Fruit fly (Drosophila melanogaster) whole organism, embryonic: ENCODE measurements around the gene Megf8.
A peak's percentile ranks its signal among the peaks of the same experiment; 100 is the strongest.

ENCODE experiments used
- Bdp1 ChIP-seq: fragments of 200-800 bp; sonication (Bioruptor generic); optimal IDR thresholded peaks from 3 replicates; lab custom pipeline; 2016; ENCODE audit warnings: missing biosample characterization, missing genetic modification characterization
- BtbVII ChIP-seq: fragments of 200-800 bp; sonication (Bioruptor generic); optimal IDR thresholded peaks from 3 replicates; lab custom pipeline; 2017; ENCODE audit warnings: missing biosample characterization, mild to moderate bottlenecking, missing genetic modification characterization
- CG10267 ChIP-seq: fragments of 200-800 bp; sonication (Bioruptor generic); optimal IDR thresholded peaks from 2 replicates; lab custom pipeline; 2018; ENCODE audit warnings: missing biosample characterization, mild to moderate bottlenecking, missing genetic modification characterization, moderate library complexity
- CG10366 ChIP-seq: fragments of 200-800 bp; sonication (Bioruptor generic); IDR thresholded peaks from 2 replicates; pipeline ENCODE4 v1.3.6; 2022; ENCODE audit warnings: missing biosample characterization, missing genetic modification characterization
- CG10565 ChIP-seq: fragments of 200-800 bp; sonication (Bioruptor generic); optimal IDR thresholded peaks from 3 replicates; lab custom pipeline; 2016; ENCODE audit warnings: missing biosample characterization, mild to moderate bottlenecking, missing genetic modification characterization
- CG10654 ChIP-seq: fragments of 200-800 bp; sonication (Bioruptor generic); optimal IDR thresholded peaks from 2 replicates; lab custom pipeline; 2016; ENCODE audit warnings: missing biosample characterization, missing genetic modification characterization
- CG10979 ChIP-seq: fragments of 200-800 bp; sonication (Bioruptor generic); optimal IDR thresholded peaks from 2 replicates; lab custom pipeline; 2018; ENCODE audit warnings: missing biosample characterization, mild to moderate bottlenecking, missing genetic modification characterization, moderate library complexity
- CG12155 ChIP-seq: fragments of 200-800 bp; sonication (Bioruptor generic); optimal IDR thresholded peaks from 3 replicates; lab custom pipeline; 2016; ENCODE audit warnings: missing biosample characterization, missing genetic modification characterization
- CG12299 ChIP-seq: fragments of 200-800 bp; sonication (Bioruptor generic); optimal IDR thresholded peaks from 2 replicates; lab custom pipeline; 2018; ENCODE audit warnings: missing biosample characterization, mild to moderate bottlenecking, missing genetic modification characterization
- CG1233 ChIP-seq: fragments of 200-800 bp; sonication (Bioruptor generic); optimal IDR thresholded peaks from 4 replicates; lab custom pipeline; 2018; ENCODE audit warnings: missing biosample characterization, mild to moderate bottlenecking, missing genetic modification characterization
- CG15479 ChIP-seq: fragments of 200-800 bp; sonication (Bioruptor generic); optimal IDR thresholded peaks from 3 replicates; lab custom pipeline; 2019; ENCODE audit warnings: missing biosample characterization, mild to moderate bottlenecking, missing genetic modification characterization, moderate library complexity
- CG1603 ChIP-seq: fragments of 200-800 bp; sonication (Bioruptor generic); optimal IDR thresholded peaks from 2 replicates; lab custom pipeline; 2019; ENCODE audit warnings: missing biosample characterization, mild to moderate bottlenecking, missing genetic modification characterization, moderate library complexity
- CG18476 ChIP-seq: fragments of 200-800 bp; sonication (Bioruptor generic); optimal IDR thresholded peaks from 2 replicates; lab custom pipeline; 2016; ENCODE audit warnings: missing biosample characterization, mild to moderate bottlenecking, missing genetic modification characterization
- CG2199 ChIP-seq: fragments of 200-800 bp; sonication (Bioruptor generic); IDR thresholded peaks from 3 replicates; pipeline ENCODE4 v1.3.6; 2022; ENCODE audit warnings: missing biosample characterization, missing genetic modification characterization
- CG31365 ChIP-seq: fragments of 200-800 bp; sonication (Bioruptor generic); optimal IDR thresholded peaks from 2 replicates; lab custom pipeline; 2018; ENCODE audit warnings: missing biosample characterization, mild to moderate bottlenecking, missing genetic modification characterization
- CG5953 ChIP-seq: fragments of 200-800 bp; sonication (Bioruptor generic); IDR thresholded peaks from 2 replicates; pipeline ENCODE4 v1.3.6; 2022; ENCODE audit warnings: missing biosample characterization, missing genetic modification characterization
- CG6654 ChIP-seq: fragments of 200-800 bp; sonication (Bioruptor generic); optimal IDR thresholded peaks from 2 replicates; lab custom pipeline; 2017; ENCODE audit warnings: missing biosample characterization, mild to moderate bottlenecking, missing genetic modification characterization
- CG8281 ChIP-seq: fragments of 200-800 bp; sonication (Bioruptor generic); optimal IDR thresholded peaks from 2 replicates; lab custom pipeline; 2018; ENCODE audit warnings: missing biosample characterization, mild to moderate bottlenecking, missing genetic modification characterization, moderate library complexity
- CG8765 ChIP-seq: fragments of 200-800 bp; sonication (Bioruptor generic); IDR thresholded peaks from 2 replicates; pipeline ENCODE4 v1.3.6; 2022; ENCODE audit warnings: missing biosample characterization, missing genetic modification characterization
- CkIIα-i1 ChIP-seq: fragments of 200-800 bp; sonication (Bioruptor generic); IDR thresholded peaks from 2 replicates; pipeline ENCODE4 v1.3.6; 2022; ENCODE audit warnings: missing biosample characterization, missing genetic modification characterization
- D19A ChIP-seq: fragments of 200-800 bp; optimal IDR thresholded peaks from 3 replicates; lab custom pipeline; 2019; ENCODE audit warnings: missing biosample characterization, mild to moderate bottlenecking, missing genetic modification characterization, moderate library complexity
- E2f2 ChIP-seq: fragments of 200-800 bp; sonication (Bioruptor generic); IDR thresholded peaks from 2 replicates; pipeline ENCODE4 v1.3.6; 2022; ENCODE audit warnings: missing biosample characterization, missing genetic modification characterization
- HHEX ChIP-seq: fragments of 200-800 bp; sonication (Bioruptor generic); optimal IDR thresholded peaks from 3 replicates; lab custom pipeline; 2017; ENCODE audit warnings: missing biosample characterization, mild to moderate bottlenecking, missing genetic modification characterization, missing genetic modification reagents
- HLH54F ChIP-seq: fragments of 200-800 bp; sonication (Bioruptor generic); optimal IDR thresholded peaks from 3 replicates; lab custom pipeline; 2016; ENCODE audit warnings: missing biosample characterization, missing genetic modification characterization
- HLHmδ ChIP-seq: fragments of 200-800 bp; sonication (Bioruptor generic); optimal IDR thresholded peaks from 2 replicates; lab custom pipeline; 2018; ENCODE audit warnings: missing biosample characterization, mild to moderate bottlenecking, missing genetic modification characterization, moderate library complexity
- Hey ChIP-seq: fragments of 200-800 bp; sonication (Bioruptor generic); optimal IDR thresholded peaks from 3 replicates; lab custom pipeline; 2018; ENCODE audit warnings: missing biosample characterization, mild to moderate bottlenecking, missing genetic modification characterization
- Med ChIP-seq: fragments of 200-800 bp; sonication (Bioruptor generic); peaks from one replicate; lab custom pipeline; 2016; ENCODE audit warnings: missing biosample characterization, missing genetic modification characterization, mild to moderate bottlenecking, inconsistent platforms, moderate library complexity
- Nf-YB ChIP-seq: fragments of 200-800 bp; sonication (Bioruptor generic); optimal IDR thresholded peaks from 3 replicates; lab custom pipeline; 2019; ENCODE audit warnings: missing biosample characterization, mild to moderate bottlenecking, missing genetic modification characterization, moderate library complexity
- Oli ChIP-seq: fragments of 200-800 bp; sonication (Bioruptor generic); optimal IDR thresholded peaks from 2 replicates; lab custom pipeline; 2018; ENCODE audit warnings: missing biosample characterization, mild to moderate bottlenecking, missing genetic modification characterization, moderate library complexity
- PHDP ChIP-seq: fragments of 200-800 bp; sonication (Bioruptor generic); optimal IDR thresholded peaks from 3 replicates; lab custom pipeline; 2018; ENCODE audit warnings: missing biosample characterization, mild to moderate bottlenecking, missing genetic modification characterization, moderate library complexity
- Usf ChIP-seq: fragments of 200-800 bp; sonication (Bioruptor generic); optimal IDR thresholded peaks from 2 replicates; lab custom pipeline; 2017; ENCODE audit warnings: missing genotype, missing biosample characterization, missing genetic modification characterization
- ara ChIP-seq: fragments of 200-800 bp; sonication (Bioruptor generic); IDR thresholded peaks from 2 replicates; pipeline ENCODE4 v1.3.6; 2022; ENCODE audit warnings: missing biosample characterization, missing genetic modification characterization
- az2 ChIP-seq: fragments of 200-800 bp; sonication (Bioruptor generic); optimal IDR thresholded peaks from 3 replicates; lab custom pipeline; 2016; ENCODE audit warnings: missing biosample characterization, missing genetic modification characterization
- br ChIP-seq: fragments of >200 bp; optimal IDR thresholded peaks from 2 replicates; lab custom pipeline; 2017
- chinmo ChIP-seq: fragments of 200-800 bp; sonication (Bioruptor generic); IDR thresholded peaks from 4 replicates; pipeline ENCODE4 v1.3.6; 2022; ENCODE audit warnings: missing biosample characterization, missing genetic modification characterization; ENCODE audit not compliant: partially characterized antibody
- dan ChIP-seq: fragments of 200-800 bp; sonication (Bioruptor generic); IDR thresholded peaks from 2 replicates; pipeline ENCODE4 v1.3.6; 2022; ENCODE audit warnings: missing biosample characterization, missing genetic modification characterization
- dmrt99B ChIP-seq: fragments of 200-800 bp; sonication (Bioruptor generic); optimal IDR thresholded peaks from 2 replicates; lab custom pipeline; 2018; ENCODE audit warnings: missing biosample characterization, mild to moderate bottlenecking, missing genetic modification characterization, moderate library complexity
- gfzf ChIP-seq: fragments of 200-800 bp; sonication (Bioruptor generic); optimal IDR thresholded peaks from 2 replicates; lab custom pipeline; 2016; ENCODE audit warnings: missing biosample characterization, mild to moderate bottlenecking, missing genetic modification characterization, moderate library complexity
- gt ChIP-seq: fragments of 200-800 bp; sonication (Bioruptor generic); IDR thresholded peaks from 2 replicates; pipeline ENCODE4 v1.3.6; 2022; ENCODE audit warnings: missing biosample characterization, missing genetic modification characterization
- hbn ChIP-seq: fragments of 200-800 bp; sonication (Bioruptor generic); IDR thresholded peaks from 2 replicates; pipeline ENCODE4 v1.3.6; 2022; ENCODE audit warnings: missing biosample characterization, missing genetic modification characterization; ENCODE audit not compliant: partially characterized antibody
- her ChIP-seq: fragments of 200-800 bp; sonication (Bioruptor generic); optimal IDR thresholded peaks from 2 replicates; lab custom pipeline; 2016; ENCODE audit warnings: missing biosample characterization, missing genetic modification characterization
- kah ChIP-seq: fragments of 200-800 bp; sonication (Bioruptor generic); optimal IDR thresholded peaks from 2 replicates; lab custom pipeline; 2018; ENCODE audit warnings: missing biosample characterization, mild to moderate bottlenecking, missing genetic modification characterization
- kni ChIP-seq: fragments of 200-800 bp; sonication (Bioruptor generic); optimal IDR thresholded peaks from 3 replicates; lab custom pipeline; 2017; ENCODE audit warnings: mild to moderate bottlenecking, missing biosample characterization, missing genetic modification reagents, missing genetic modification characterization
- odd ChIP-seq: fragments of 200-800 bp; sonication (Bioruptor generic); optimal IDR thresholded peaks from 2 replicates; lab custom pipeline; 2017; ENCODE audit warnings: missing biosample characterization, mild to moderate bottlenecking, missing genetic modification characterization
- prd ChIP-seq, 3 experiments: fragments of >200 bp in 2 of 3; fragments of 200-800 bp in 1 of 3; sonication (Bioruptor generic) in 1 of 3; optimal IDR thresholded peaks in 2 of 3; IDR thresholded peaks in 1 of 3; 2 replicates in 2 of 3; 3 replicates in 1 of 3; pipeline versions ENCODE4 v1.3.6 to Lab custom; 2017 to 2022; ENCODE audit warnings: missing biosample characterization in 1 of 3, missing genetic modification characterization in 1 of 3
- sim ChIP-seq: fragments of 200-800 bp; sonication (Bioruptor generic); IDR thresholded peaks from 2 replicates; pipeline ENCODE4 v1.3.6; 2022; ENCODE audit warnings: missing biosample characterization, missing genetic modification characterization
- ssp ChIP-seq: fragments of 200-800 bp; sonication (Bioruptor generic); IDR thresholded peaks from 2 replicates; pipeline ENCODE4 v1.3.6; 2022; ENCODE audit warnings: missing biosample characterization, missing genetic modification characterization
- tio ChIP-seq: fragments of 200-800 bp; sonication (Bioruptor generic); optimal IDR thresholded peaks from 2 replicates; lab custom pipeline; 2017; ENCODE audit warnings: missing biosample characterization, missing genetic modification characterization, inconsistent platforms
- ttk ChIP-seq: fragments of 200-800 bp; sonication (Bioruptor generic); IDR thresholded peaks from 2 replicates; pipeline ENCODE4 v2.1.2; 2022; ENCODE audit warnings: missing biosample characterization, missing genetic modification characterization
- vfl ChIP-seq: fragments of 200-800 bp; sonication (Bioruptor generic); optimal IDR thresholded peaks from 2 replicates; lab custom pipeline; 2016; ENCODE audit warnings: missing biosample characterization, missing genetic modification characterization
- zfh2 ChIP-seq: fragments of 200-800 bp; sonication (Bioruptor generic); optimal IDR thresholded peaks from 2 replicates; lab custom pipeline; 2016; ENCODE audit warnings: missing biosample characterization, missing genetic modification characterization

Gene Megf8

DNA sequence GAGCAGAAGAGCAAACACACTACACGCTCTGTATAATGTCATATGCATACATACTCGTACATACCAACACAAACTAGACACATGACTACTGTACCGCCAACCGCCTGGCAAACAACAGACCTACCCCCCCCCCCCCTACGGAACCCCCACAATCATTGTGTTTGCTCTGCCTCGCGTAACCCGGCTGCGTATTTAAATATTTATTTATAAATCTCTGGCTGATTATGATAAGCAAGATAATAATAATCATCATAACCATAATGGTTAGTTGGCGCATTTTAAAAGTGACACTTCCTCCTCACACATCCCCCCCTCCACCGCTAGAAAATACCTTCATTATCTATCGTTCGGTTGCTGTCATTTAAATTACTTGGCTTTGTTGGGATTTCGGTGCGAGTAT, 54.2 kb downstream of the Megf8 start (continued):
- peak; percentile 79 for TF ChIP-seq HHEX
- TF ChIP-seq HLHmδ (GFP tag; lab: Kevin White, UChicago): no peak
- peak; percentile 64 for TF ChIP-seq odd
- peak; percentile 91 for TF ChIP-seq Med
- peak; percentile 82 for TF ChIP-seq BtbVII
- no peak for TF ChIP-seq sim (GFP tag; lab: Robert Waterston, UW)
- no peak for TF ChIP-seq CG10267
- TF ChIP-seq gfzf (GFP tag; lab: Kevin White, UChicago): no peak
- no peak for TF ChIP-seq CG10654 (GFP tag; lab: Kevin White, UChicago)
- TF ChIP-seq prd (optimal IDR thresholded peaks at IDR 0.05; lab: Kevin White, UChicago): peak in 1 of 2 experiments; percentile 21
- no peak for TF ChIP-seq prd (GFP tag; IDR thresholded peaks at IDR 0.05; lab: Robert Waterston, UW)
- TF ChIP-seq ttk (GFP tag; lab: Robert Waterston, UW): no peak
- peak; percentile 39 for TF ChIP-seq D19A (tag; lab: Kevin White, UChicago)
- TF ChIP-seq Oli: no peak
- no peak for TF ChIP-seq ssp (GFP tag; lab: Robert Waterston, UW)
- TF ChIP-seq CG5953 (GFP tag; lab: Robert Waterston, UW): no peak
- TF ChIP-seq CG15479 (GFP tag; lab: Kevin White, UChicago): peak; percentile 80
- TF ChIP-seq CG8765 (GFP tag; lab: Robert Waterston, UW): no peak
- no peak for TF ChIP-seq CG10366
- no peak for TF ChIP-seq br (lab: Kevin White, UChicago)
- peak; percentile 67; the same call in 1 of the 4 replicates for TF ChIP-seq chinmo (GFP tag; lab: Robert Waterston, UW)
- TF ChIP-seq CG1603 (tag; lab: Kevin White, UChicago): peak; percentile 57
- no peak for TF ChIP-seq zfh2 (GFP tag; lab: Kevin White, UChicago)
- TF ChIP-seq CG2199 (GFP tag; lab: Robert Waterston, UW): no peak
- TF ChIP-seq CG18476: peak; percentile 27
- TF ChIP-seq E2f2 (GFP tag; lab: Robert Waterston, UW): no peak
- peak; percentile 40 for TF ChIP-seq kah
- TF ChIP-seq CG8281 (tag; lab: Kevin White, UChicago): no peak
- TF ChIP-seq hbn (GFP tag; lab: Robert Waterston, UW): no peak
- peak; percentile 51 for TF ChIP-seq dmrt99B (tag; lab: Kevin White, UChicago)
- no peak for TF ChIP-seq Usf (GFP tag; lab: Kevin White, UChicago)
- TF ChIP-seq CG12155: no peak
- TF ChIP-seq dan (GFP tag; lab: Robert Waterston, UW): no peak
- no peak for TF ChIP-seq gt (GFP tag; lab: Robert Waterston, UW)
- TF ChIP-seq Hey (tag; lab: Kevin White, UChicago): peak; percentile 53
- peak; percentile 76 for TF ChIP-seq CG1233
- TF ChIP-seq Nf-YB (GFP tag; lab: Kevin White, UChicago): peak; percentile 26
- TF ChIP-seq CG10979: no peak
- TF ChIP-seq vfl (GFP tag; lab: Kevin White, UChicago): no peak
- no peak for TF ChIP-seq CkIIα-i1 (GFP tag; lab: Robert Waterston, UW)
- peak; percentile 49 for TF ChIP-seq CG31365
- TF ChIP-seq PHDP (tag; lab: Kevin White, UChicago): peak; percentile 73
- TF ChIP-seq CG10565: no peak
- no peak for TF ChIP-seq Bdp1 (GFP tag; lab: Kevin White, UChicago)
- TF ChIP-seq her (GFP tag; lab: Kevin White, UChicago): no peak
- no peak for TF ChIP-seq HLH54F
- TF ChIP-seq CG6654: peak; percentile 17
- TF ChIP-seq CG12299 (tag; lab: Kevin White, UChicago): peak; percentile 44
- TF ChIP-seq ara: no peak
- no peak for TF ChIP-seq az2
- peak; percentile 74 for TF ChIP-seq kni (GFP tag; lab: Kevin White, UChicago)
- no peak for TF ChIP-seq tio (GFP tag; lab: Kevin White, UChicago)
